Worm (Caenorhabditis elegans): Measurements from ENCODE around the gene srh-257.

DNA sequence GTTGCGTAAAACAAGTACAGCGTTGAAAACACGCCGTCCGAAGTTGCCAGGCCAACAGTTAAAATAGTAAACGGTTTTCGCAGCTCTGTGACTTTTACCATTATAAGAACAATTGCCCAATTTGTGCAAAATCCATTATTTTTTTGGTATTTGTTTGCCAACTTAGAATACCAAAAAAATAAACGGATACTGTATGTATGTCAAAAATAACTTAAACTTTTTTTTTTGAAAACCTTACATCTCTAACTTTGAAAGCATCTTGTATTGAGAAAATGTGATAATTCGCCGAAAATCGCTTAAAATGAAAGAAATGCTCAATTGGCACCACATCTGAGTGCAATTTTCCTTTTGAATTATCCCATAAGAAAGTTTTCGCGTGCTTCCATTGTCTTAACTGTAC, 8.3 kb upstream of the srh-257 start, which contains the start of gene fbxa-199:
- TF ChIP-seq flt-1 (GFP tag; IDR thresholded peaks at IDR 0.05) (no peak), ztf-29 (GFP tag; IDR thresholded peaks at IDR 0.05) (no peak)
